Fruit fly (Drosophila melanogaster): Measurements from ENCODE around the gene Or85e.

The Or85e gene

dm6 chr3R:8663668-8664283, 28.1 kb upstream of the Or85e start, which contains the start of gene CG8032 (continued):
- TF ChIP-seq bsh (GFP tag; optimal IDR thresholded peaks at IDR 0.05) = peak in 1 of 2 experiments; percentile 38
- TF ChIP-seq CG6765 (GFP tag; optimal IDR thresholded peaks at IDR 0.05) = no peak
- no peak for TF ChIP-seq salm (tag; optimal IDR thresholded peaks at IDR 0.05)
- TF ChIP-seq Antp (GFP tag; optimal IDR thresholded peaks at IDR 0.05) = peak; percentile 59
- no peak for TF ChIP-seq pita (GFP tag; optimal IDR thresholded peaks at IDR 0.05)
- 0 out of 3 replicates have a peak, but pooled peaks have one; percentile 47 for TF ChIP-seq mld (GFP tag; IDR thresholded peaks at IDR 0.05; ENCODE audit: partially characterized antibody)
- peak; percentile 50 for TF ChIP-seq Hsf (GFP tag; optimal IDR thresholded peaks at IDR 0.05)
- TF ChIP-seq h (optimal IDR thresholded peaks at IDR 0.05) = no peak
- no peak for TF ChIP-seq lov (optimal IDR thresholded peaks at IDR 0.05)
- no peak for TF ChIP-seq lov (GFP tag; IDR thresholded peaks at IDR 0.05)
- TF ChIP-seq nmo (GFP tag; optimal IDR thresholded peaks at IDR 0.05) = peak; percentile 60
- TF ChIP-seq eve (GFP tag; optimal IDR thresholded peaks at IDR 0.05) = no peak
- TF ChIP-seq CG14860 (GFP tag; IDR thresholded peaks at IDR 0.05; ENCODE audit: partially characterized antibody) = peak; percentile 51; the same call in 1 of the 3 replicates
- TF ChIP-seq pho (GFP tag; optimal IDR thresholded peaks at IDR 0.05) = peak; percentile 20
- TF ChIP-seq ttk (GFP tag; IDR thresholded peaks at IDR 0.05) = peak; percentile 36; the same call in 1 of the 2 replicates
- TF ChIP-seq TFAM (GFP tag; optimal IDR thresholded peaks at IDR 0.05) = no peak
- TF ChIP-seq Dfd (GFP tag; optimal IDR thresholded peaks at IDR 0.05) = no peak
- no peak for TF ChIP-seq hth (optimal IDR thresholded peaks at IDR 0.05)
- peak; percentile 65 for TF ChIP-seq CG2120 (GFP tag; optimal IDR thresholded peaks at IDR 0.05)
- peak; percentile 15 for TF ChIP-seq CG8388 (GFP tag; optimal IDR thresholded peaks at IDR 0.05)
- TF ChIP-seq CG8089 (GFP tag; optimal IDR thresholded peaks at IDR 0.05) = no peak
- no peak for TF ChIP-seq aop (GFP tag; IDR thresholded peaks at IDR 0.05)
- TF ChIP-seq Hr51 (GFP tag; optimal IDR thresholded peaks at IDR 0.05) = peak in 1 of 2 experiments; percentile 35
- peak; percentile 41 for TF ChIP-seq CG11504 (tag; optimal IDR thresholded peaks at IDR 0.05)
- TF ChIP-seq Poxn (GFP tag; IDR thresholded peaks at IDR 0.05) = no peak
- no peak for TF ChIP-seq CG18764 (GFP tag; optimal IDR thresholded peaks at IDR 0.05)
- no peak for TF ChIP-seq CG3281 (GFP tag; optimal IDR thresholded peaks at IDR 0.05)
- no peak for TF ChIP-seq HLHmδ (GFP tag; optimal IDR thresholded peaks at IDR 0.05)
- no peak for TF ChIP-seq repo (GFP tag; optimal IDR thresholded peaks at IDR 0.05)
- peak; percentile 94 for TF ChIP-seq Sry-δ (GFP tag; optimal IDR thresholded peaks at IDR 0.05)
- TF ChIP-seq ERR (GFP tag; optimal IDR thresholded peaks at IDR 0.05) = no peak
- TF ChIP-seq CG7372 (GFP tag; IDR thresholded peaks at IDR 0.05) = no peak
- TF ChIP-seq Gsc (GFP tag; IDR thresholded peaks at IDR 0.05) = no peak
- no peak for TF ChIP-seq HHEX (GFP tag; optimal IDR thresholded peaks at IDR 0.05)
- no peak for TF ChIP-seq Lim3 (GFP tag; IDR thresholded peaks at IDR 0.05)
- TF ChIP-seq CG18619 (GFP tag; optimal IDR thresholded peaks at IDR 0.05) = peak; percentile 22
- no peak for TF ChIP-seq yki (optimal IDR thresholded peaks at IDR 0.05)
- TF ChIP-seq CG4424 (GFP tag; optimal IDR thresholded peaks at IDR 0.05) = peak; percentile 41
- no peak for TF ChIP-seq grn (GFP tag; optimal IDR thresholded peaks at IDR 0.05)
- TF ChIP-seq ssp (GFP tag; IDR thresholded peaks at IDR 0.05) = no peak
- TF ChIP-seq mirr (GFP tag; optimal IDR thresholded peaks at IDR 0.05) = peak; percentile 6
- TF ChIP-seq CG15514 (GFP tag; optimal IDR thresholded peaks at IDR 0.05) = peak; percentile 54
- TF ChIP-seq Hr39 (optimal IDR thresholded peaks at IDR 0.05) = no peak
- TF ChIP-seq E2f1 (GFP tag; IDR thresholded peaks at IDR 0.05) = no peak
- TF ChIP-seq sr (GFP tag; IDR thresholded peaks at IDR 0.05) = no peak
- TF ChIP-seq CG10462 (GFP tag; optimal IDR thresholded peaks at IDR 0.05) = peak; percentile 37
- TF ChIP-seq CG12219 (GFP tag; optimal IDR thresholded peaks at IDR 0.05) = no peak
- no peak for TF ChIP-seq pros (GFP tag; optimal IDR thresholded peaks at IDR 0.05)
- TF ChIP-seq CG4617 (GFP tag; optimal IDR thresholded peaks at IDR 0.05; ENCODE audit: borderline replicate concordance) = peak; percentile 61
- TF ChIP-seq NFAT (GFP tag; IDR thresholded peaks at IDR 0.05) = no peak
- no peak for TF ChIP-seq CG12104 (GFP tag; optimal IDR thresholded peaks at IDR 0.05)
- no peak for TF ChIP-seq CTCF (GFP tag; optimal IDR thresholded peaks at IDR 0.05)
- peak; percentile 19 for TF ChIP-seq HLH54F (GFP tag; optimal IDR thresholded peaks at IDR 0.05)

All from whole organism, embryonic.